Fruit fly (Drosophila melanogaster) S2 (cell line): ENCODE measurements around the gene emb.

Source experiments
- CG8478 ChIP-seq: fragments of >200 bp; optimal IDR thresholded peaks from 2 replicates; lab custom pipeline; 2018
- CTCF ChIP-seq, 2 experiments: fragments of >200 bp; optimal IDR thresholded peaks; 2 replicates each; lab custom pipeline; 2018

DNA sequence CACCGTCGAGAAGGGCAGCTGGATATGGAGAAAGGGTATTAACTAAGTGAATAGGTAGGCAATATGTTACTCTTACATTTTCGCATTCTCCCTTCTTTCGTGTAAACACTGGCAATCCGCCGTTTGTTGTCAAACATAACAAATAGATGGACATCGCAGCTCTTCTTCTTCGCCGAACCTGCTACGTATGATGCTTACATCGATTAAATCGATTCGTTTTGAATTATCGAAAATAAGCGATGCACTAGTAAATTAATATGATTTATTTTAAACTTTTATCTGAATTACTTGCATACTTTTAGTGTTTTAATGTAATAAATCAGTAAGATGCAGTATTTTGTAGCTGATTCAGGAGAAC is 466 bp upstream of the emb start, which contains the start of gene fy:
- TF ChIP-seq CTCF (optimal IDR thresholded peaks at IDR 0.05; lab: Kevin White, UChicago) (no peak), CG8478 (lab: Kevin White, UChicago) (no peak)
